Worm (Caenorhabditis elegans) whole organism, L2 larva: Measurements from ENCODE around the gene moc-6.

ENCODE experiments used
- R02D3.7 ChIP-seq: fragments of 150-350 bp; optimal IDR thresholded peaks from 2 replicates; lab custom pipeline; 2014; ENCODE audit warnings: missing biosample characterization, missing genetic modification characterization
- ama-1 ChIP-seq: fragments of 150-350 bp; optimal IDR thresholded peaks from 2 replicates; lab custom pipeline; 2018; ENCODE audit warnings: inconsistent platforms
- nhr-77 ChIP-seq: fragments of 150-350 bp; optimal IDR thresholded peaks from 2 replicates; lab custom pipeline; 2014; ENCODE audit warnings: missing biosample characterization, missing genetic modification characterization
- snpc-4 ChIP-seq: fragments of 150-350 bp; optimal IDR thresholded peaks from 2 replicates; lab custom pipeline; 2014; ENCODE audit warnings: missing biosample characterization, missing genetic modification characterization
- unc-39 ChIP-seq: fragments of 150-350 bp; optimal IDR thresholded peaks from 2 replicates; lab custom pipeline; 2014; ENCODE audit warnings: missing biosample characterization, missing genetic modification characterization
- ztf-11 ChIP-seq: sonication (generic microtip); optimal IDR thresholded peaks from 2 replicates; lab custom pipeline; 2017; ENCODE audit warnings: missing biosample characterization, missing genetic modification characterization
- ztf-4 ChIP-seq: fragments of 150-350 bp; optimal IDR thresholded peaks from 2 replicates; lab custom pipeline; 2014; ENCODE audit warnings: missing biosample characterization, missing genetic modification characterization

- TF ChIP-seq ztf-4 (no peak), ztf-11 (tag; lab: Kevin White, UChicago) (no peak), ama-1 (no peak), nhr-77 (no peak), snpc-4 (tag; lab: Kevin White, UChicago) (no peak), unc-39 (tag; lab: Kevin White, UChicago) (no peak), R02D3.7 (tag; lab: Kevin White, UChicago) (no peak)
Observed at ce11 chrIII:5244539-5244938, 48.7 kb downstream of the moc-6 start, which contains the start of gene cnd-1.
